Fruit fly (Drosophila melanogaster) whole organism, wandering third instar larva: ENCODE data around the gene CG31638.

ENCODE experiments used
- Abd-B ChIP-seq: fragments of >200 bp; optimal IDR thresholded peaks from 2 replicates; lab custom pipeline; 2017; ENCODE audit warnings: missing biosample characterization, missing genetic modification characterization
- CG32264 ChIP-seq: fragments of 200-800 bp; sonication (Bioruptor generic); optimal IDR thresholded peaks from 2 replicates; lab custom pipeline; 2016; ENCODE audit warnings: missing biosample characterization, missing genetic modification characterization
- CG9705 ChIP-seq: fragments of 200-800 bp; sonication (Bioruptor generic); optimal IDR thresholded peaks from 2 replicates; lab custom pipeline; 2018; ENCODE audit warnings: missing biosample characterization, mild to moderate bottlenecking, missing genetic modification characterization
- CrebA ChIP-seq: fragments of 200-800 bp; sonication (Bioruptor generic); optimal IDR thresholded peaks from 2 replicates; lab custom pipeline; 2016; ENCODE audit warnings: missing biosample characterization, mild to moderate bottlenecking, missing genetic modification characterization, borderline replicate concordance
- Dfd ChIP-seq: fragments of >200 bp; optimal IDR thresholded peaks from 2 replicates; lab custom pipeline; 2017; ENCODE audit warnings: missing biosample characterization, missing genetic modification characterization
- Dif ChIP-seq: fragments of 200-275, 200-300 bp; sonication (Bioruptor generic); optimal IDR thresholded peaks from 2 replicates; lab custom pipeline; 2018; ENCODE audit warnings: missing biosample characterization, missing genetic modification characterization; ENCODE audit not compliant: partially characterized antibody
- GATAd ChIP-seq: sonication (Bioruptor generic); optimal IDR thresholded peaks from 2 replicates; lab custom pipeline; 2016; ENCODE audit warnings: missing biosample characterization, missing genetic modification characterization
- HLH106 ChIP-seq: fragments of 200-800 bp; optimal IDR thresholded peaks from 3 replicates; lab custom pipeline; 2019; ENCODE audit warnings: missing biosample characterization, mild to moderate bottlenecking, missing genetic modification characterization, moderate library complexity
- Hnf4 ChIP-seq: fragments of 200-800 bp; sonication (Bioruptor generic); optimal IDR thresholded peaks from 2 replicates; lab custom pipeline; 2016; ENCODE audit warnings: missing biosample characterization, mild to moderate bottlenecking, missing genetic modification characterization
- Hr78 ChIP-seq: fragments of >200 bp; optimal IDR thresholded peaks from 2 replicates; lab custom pipeline; 2017; ENCODE audit warnings: missing biosample characterization, missing genetic modification characterization
- Hr83 ChIP-seq: fragments of 200-300 bp; sonication (Bioruptor generic); optimal IDR thresholded peaks from 2 replicates; lab custom pipeline; 2016; ENCODE audit warnings: missing biosample characterization, mild to moderate bottlenecking, missing genetic modification characterization, moderate library complexity; ENCODE audit not compliant: poor library complexity, severe bottlenecking
- Mio ChIP-seq: sonication (Bioruptor generic); optimal IDR thresholded peaks from 2 replicates; lab custom pipeline; 2016; ENCODE audit warnings: missing biosample characterization, missing genetic modification characterization
- Myc ChIP-seq: fragments of >200 bp; optimal IDR thresholded peaks from 2 replicates; lab custom pipeline; 2017
- OdsH ChIP-seq: fragments of 200-800 bp; sonication (Bioruptor generic); optimal IDR thresholded peaks from 2 replicates; lab custom pipeline; 2016; ENCODE audit warnings: missing biosample characterization, mild to moderate bottlenecking, missing genetic modification characterization
- Rel ChIP-seq, 2 experiments: fragments of 200-800 bp; sonication (Bioruptor generic) in 1 of 2; optimal IDR thresholded peaks; 2 replicates in 1 of 2; 3 replicates in 1 of 2; lab custom pipeline; 2016 to 2019; ENCODE audit warnings: mild to moderate bottlenecking in 2 of 2, missing biosample characterization in 2 of 2, missing genetic modification characterization in 2 of 2, moderate library complexity in 1 of 2
- Sp1 ChIP-seq: fragments of 200-800 bp; sonication (Bioruptor generic); optimal IDR thresholded peaks from 3 replicates; lab custom pipeline; 2019; ENCODE audit warnings: missing biosample characterization, mild to moderate bottlenecking, missing genetic modification characterization, moderate library complexity
- Vsx2 ChIP-seq: fragments of 200-300, 225-300 bp; sonication (Bioruptor generic); optimal IDR thresholded peaks from 2 replicates; lab custom pipeline; 2018; ENCODE audit warnings: missing biosample characterization, missing genetic modification characterization; ENCODE audit not compliant: partially characterized antibody
- br ChIP-seq: fragments of 200-800 bp; sonication (Bioruptor generic); optimal IDR thresholded peaks from 2 replicates; lab custom pipeline; 2016; ENCODE audit warnings: missing biosample characterization, missing genetic modification characterization
- brk ChIP-seq: fragments of 200-800 bp; sonication (Bioruptor generic); optimal IDR thresholded peaks from 2 replicates; lab custom pipeline; 2016; ENCODE audit warnings: missing biosample characterization, mild to moderate bottlenecking, missing genetic modification characterization
- dl ChIP-seq, 2 experiments: fragments of 175-275, 200-275 bp in 1 of 2; fragments of 200-275 bp in 1 of 2; sonication (Bioruptor generic); optimal IDR thresholded peaks; lab custom pipeline; 2018; ENCODE audit warnings: mild to moderate bottlenecking in 2 of 2, missing biosample characterization in 2 of 2, missing genetic modification characterization in 2 of 2, moderate library complexity in 2 of 2; ENCODE audit not compliant: partially characterized antibody in 2 of 2, insufficient read depth in 1 of 2
- dmrt93B ChIP-seq: fragments of 200-800 bp; sonication (Bioruptor generic); optimal IDR thresholded peaks from 2 replicates; lab custom pipeline; 2018; ENCODE audit warnings: missing biosample characterization, mild to moderate bottlenecking, missing genetic modification characterization
- dsf ChIP-seq: sonication (Bioruptor generic); optimal IDR thresholded peaks from 2 replicates; lab custom pipeline; 2016; ENCODE audit warnings: missing biosample characterization, missing genetic modification characterization, borderline replicate concordance
- ey ChIP-seq: fragments of 200-800 bp; sonication (Bioruptor generic); optimal IDR thresholded peaks from 2 replicates; lab custom pipeline; 2016; ENCODE audit warnings: missing biosample characterization, missing genetic modification characterization
- foxo ChIP-seq, 2 experiments: fragments of 200-800 bp; sonication (Bioruptor generic); optimal IDR thresholded peaks; 2 replicates in 1 of 2; 3 replicates in 1 of 2; lab custom pipeline; 2016 to 2017; ENCODE audit warnings: missing biosample characterization in 2 of 2, missing genetic modification characterization in 2 of 2
- fru ChIP-seq: fragments of 200-800 bp; sonication (Bioruptor generic); optimal IDR thresholded peaks from 3 replicates; lab custom pipeline; 2016; ENCODE audit warnings: missing biosample characterization, mild to moderate bottlenecking, missing genetic modification characterization
- h ChIP-seq: fragments of 200-800 bp; sonication (Bioruptor generic); optimal IDR thresholded peaks from 3 replicates; lab custom pipeline; 2016; ENCODE audit warnings: missing biosample characterization, mild to moderate bottlenecking, missing genetic modification characterization
- jim ChIP-seq: fragments of 175-275, 200-325 bp; sonication (Bioruptor generic); optimal IDR thresholded peaks from 2 replicates; lab custom pipeline; 2016; ENCODE audit warnings: missing biosample characterization, mild to moderate bottlenecking, missing genetic modification characterization
- lola ChIP-seq: fragments of >200 bp; optimal IDR thresholded peaks from 2 replicates; lab custom pipeline; 2017; ENCODE audit warnings: missing biosample characterization, missing genetic modification characterization
- pan ChIP-seq: fragments of >200 bp; optimal IDR thresholded peaks from 2 replicates; lab custom pipeline; 2017
- psq ChIP-seq: fragments of 200-800 bp; sonication (Bioruptor generic); optimal IDR thresholded peaks from 3 replicates; lab custom pipeline; 2017; ENCODE audit warnings: missing biosample characterization, mild to moderate bottlenecking, missing genetic modification characterization, moderate library complexity
- rgr ChIP-seq: fragments of 200-800 bp; sonication (Bioruptor generic); optimal IDR thresholded peaks from 3 replicates; lab custom pipeline; 2016; ENCODE audit warnings: missing biosample characterization, mild to moderate bottlenecking, missing genetic modification characterization
- sage ChIP-seq: fragments of 200-800 bp; sonication (Bioruptor generic); optimal IDR thresholded peaks from 2 replicates; lab custom pipeline; 2016; ENCODE audit warnings: missing biosample characterization, mild to moderate bottlenecking, missing genetic modification characterization
- sv ChIP-seq: fragments of 200-800 bp; sonication (Bioruptor generic); optimal IDR thresholded peaks from 3 replicates; lab custom pipeline; 2016; ENCODE audit warnings: missing biosample characterization, missing genetic modification characterization
- tai ChIP-seq: sonication (Bioruptor generic); optimal IDR thresholded peaks from 2 replicates; lab custom pipeline; 2016; ENCODE audit warnings: missing biosample characterization, missing genetic modification characterization
- usp ChIP-seq: fragments of >200 bp; optimal IDR thresholded peaks from 2 replicates; lab custom pipeline; 2017; ENCODE audit warnings: missing biosample characterization, missing genetic modification characterization
- woc ChIP-seq: sonication (Bioruptor generic); optimal IDR thresholded peaks from 2 replicates; lab custom pipeline; 2016; ENCODE audit warnings: missing biosample characterization, mild to moderate bottlenecking, missing genetic modification characterization

The CG31638 gene

DNA sequence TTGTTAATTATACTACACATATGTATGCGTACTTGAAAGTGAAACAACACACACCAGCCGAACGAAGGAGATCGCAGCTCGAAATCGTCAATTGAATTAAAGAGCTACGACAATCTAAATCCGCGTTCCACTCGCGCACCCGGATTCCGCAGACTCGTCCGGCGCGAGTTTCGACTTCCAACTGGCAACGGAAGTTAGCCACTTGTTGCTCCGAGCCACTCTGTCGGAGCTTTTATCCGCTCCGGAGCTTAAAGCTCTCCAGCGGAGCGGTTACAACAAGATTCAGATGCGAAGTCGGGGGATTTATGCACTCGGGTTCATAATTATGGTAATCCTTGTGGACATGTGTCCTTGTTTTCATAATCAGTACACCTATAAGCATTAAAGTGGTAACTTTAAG is 25.4 kb upstream of the CG31638 start, which contains the start of gene Rchy1:
Gene Rchy1, minus strand, starts transcription at position 173 of the 400 bp plus-strand sequence.
- TF ChIP-seq sv (GFP tag; lab: Kevin White, UChicago) (no peak), Rel (GFP tag; optimal IDR thresholded peaks at IDR 0.05; lab: Kevin White, UChicago) (no peak), Rel (tag; optimal IDR thresholded peaks at IDR 0.05; lab: Kevin White, UChicago) (peak; percentile 79), CG32264 (GFP tag; lab: Kevin White, UChicago) (no peak), rgr (peak; percentile 49), Hnf4 (GFP tag; lab: Kevin White, UChicago) (no peak), Hr83 (peak; percentile 45), h (GFP tag; lab: Kevin White, UChicago) (peak; percentile 35), Abd-B (GFP tag; lab: Kevin White, UChicago) (no peak), Dif (GFP tag; lab: Kevin White, UChicago) (no peak), HLH106 (tag; lab: Kevin White, UChicago) (no peak)

- TF ChIP-seq rgr (peak; percentile 28), h (GFP tag; lab: Kevin White, UChicago) (peak; percentile 8), CrebA (no peak), Sp1 (no peak), Rel (GFP tag; optimal IDR thresholded peaks at IDR 0.05; lab: Kevin White, UChicago) (no peak), Rel (tag; optimal IDR thresholded peaks at IDR 0.05; lab: Kevin White, UChicago) (peak; percentile 0), GATAd (GFP tag; lab: Kevin White, UChicago) (no peak), sv (GFP tag; lab: Kevin White, UChicago) (no peak), Vsx2 (GFP tag; lab: Kevin White, UChicago) (no peak), ey (GFP tag; lab: Kevin White, UChicago) (no peak), tai (GFP tag; lab: Kevin White, UChicago) (no peak), dl (GFP tag; optimal IDR thresholded peaks at IDR 0.05; lab: Kevin White, UChicago; ENCODE audit: insufficient read depth in 1 of 2, partially characterized antibody in 2 of 2) (no peak), psq (GFP tag; lab: Kevin White, UChicago) (no peak), Dfd (GFP tag; lab: Kevin White, UChicago) (no peak), sage (GFP tag; lab: Kevin White, UChicago) (no peak), CG32264 (GFP tag; lab: Kevin White, UChicago) (no peak)
Measured at dm6 chr2L:6467509-6467908, 23.4 kb upstream of the CG31638 start, which contains the start of gene HemK1. Gene HemK1 (minus strand): TSS chr2L:6467698.

DNA sequence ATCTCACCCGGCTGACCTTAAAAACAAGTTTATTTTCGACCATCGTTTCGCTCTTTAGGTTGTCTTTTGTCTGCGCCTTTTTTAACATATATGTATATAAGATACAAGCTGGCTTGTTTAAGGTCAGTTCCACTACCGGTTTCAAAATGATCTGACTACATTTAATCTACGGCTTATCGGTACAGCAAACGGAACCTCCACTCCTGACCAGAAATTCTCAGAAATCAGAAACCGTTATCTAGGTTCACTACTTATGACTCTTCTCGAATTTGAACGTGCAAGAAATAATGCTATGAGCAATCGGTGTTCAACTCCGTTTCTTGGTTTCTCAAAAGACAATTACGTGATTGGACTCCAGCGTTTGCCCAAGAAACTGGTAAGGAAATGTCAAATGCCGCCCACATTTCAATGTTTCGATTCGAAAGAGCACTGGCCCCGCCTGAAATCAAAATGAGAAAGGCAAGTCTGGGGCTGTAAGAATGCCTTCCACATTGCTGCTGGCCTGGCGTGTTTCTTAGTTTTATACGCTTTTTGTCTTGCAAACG is 20.7 kb upstream of the CG31638 start:
- TF ChIP-seq h (GFP tag; lab: Kevin White, UChicago): no peak
- no peak for TF ChIP-seq Mio (GFP tag; lab: Kevin White, UChicago)
- no peak for TF ChIP-seq rgr

DNA sequence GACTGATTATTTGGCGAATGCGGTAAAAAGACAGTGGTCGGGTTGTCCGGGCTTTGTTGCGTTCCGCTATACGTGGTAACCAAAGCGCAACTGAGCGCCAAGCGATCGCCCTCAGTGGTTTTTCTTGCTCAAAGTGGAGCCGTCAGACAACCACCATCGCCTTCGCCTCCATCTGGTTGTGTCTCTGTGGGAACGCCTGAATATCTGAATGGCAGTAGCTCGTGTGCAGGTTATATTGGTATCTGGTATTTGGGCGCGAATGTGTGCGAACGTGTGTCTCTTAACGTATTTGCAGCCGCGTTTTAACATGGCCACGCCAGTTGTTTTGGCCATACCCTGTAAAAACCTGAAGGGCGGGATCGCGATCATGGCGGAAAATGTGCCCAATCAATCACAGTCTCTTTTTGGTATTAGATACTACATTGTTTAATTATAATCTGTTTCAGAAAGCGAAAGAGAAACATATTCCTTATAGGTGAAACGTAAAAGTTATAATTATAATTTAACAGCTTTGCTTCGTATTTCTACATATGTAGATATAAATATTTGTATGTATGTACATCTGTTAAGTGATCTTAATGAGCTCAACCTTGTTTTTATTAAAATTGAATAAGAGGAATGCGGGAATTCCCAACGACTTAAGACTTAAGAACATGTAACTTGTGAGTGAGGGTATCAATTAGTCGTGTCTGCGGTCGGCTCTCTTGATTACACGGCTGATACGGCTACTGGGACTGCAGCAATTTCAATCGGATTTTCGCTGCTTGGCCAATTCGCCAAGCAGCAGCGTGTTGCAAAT is 18.7 kb upstream of the CG31638 start:
- no peak for TF ChIP-seq usp (GFP tag; lab: Kevin White, UChicago)
- no peak for TF ChIP-seq lola (GFP tag; lab: Kevin White, UChicago)
- TF ChIP-seq Myc (lab: Kevin White, UChicago): no peak
- TF ChIP-seq GATAd (GFP tag; lab: Kevin White, UChicago): no peak
- TF ChIP-seq HLH106 (tag; lab: Kevin White, UChicago): peak; percentile 19
- peak; percentile 58 for TF ChIP-seq h (GFP tag; lab: Kevin White, UChicago)
- TF ChIP-seq br (GFP tag; lab: Kevin White, UChicago): peak; percentile 30
- TF ChIP-seq ey (GFP tag; lab: Kevin White, UChicago): peak; percentile 42
- no peak for TF ChIP-seq Hr78
- no peak for TF ChIP-seq Mio (GFP tag; lab: Kevin White, UChicago)
- no peak for TF ChIP-seq brk (GFP tag; lab: Kevin White, UChicago)
- TF ChIP-seq foxo (GFP tag; optimal IDR thresholded peaks at IDR 0.05; lab: Kevin White, UChicago): peak in 1 of 2 experiments; percentile 46
- TF ChIP-seq rgr: no peak
- TF ChIP-seq tai (GFP tag; lab: Kevin White, UChicago): no peak
- no peak for TF ChIP-seq dmrt93B
- TF ChIP-seq fru (GFP tag; lab: Kevin White, UChicago): peak; percentile 50
- peak; percentile 38 for TF ChIP-seq OdsH (GFP tag; lab: Kevin White, UChicago)
- no peak for TF ChIP-seq Dfd (GFP tag; lab: Kevin White, UChicago)
- TF ChIP-seq psq (GFP tag; lab: Kevin White, UChicago): peak; percentile 13
- no peak for TF ChIP-seq sage (GFP tag; lab: Kevin White, UChicago)
- TF ChIP-seq CrebA: no peak
- TF ChIP-seq pan (lab: Kevin White, UChicago): peak; percentile 44
- TF ChIP-seq Sp1: peak; percentile 22
- TF ChIP-seq Abd-B (GFP tag; lab: Kevin White, UChicago): no peak
- no peak for TF ChIP-seq Hr83
- TF ChIP-seq dl (GFP tag; optimal IDR thresholded peaks at IDR 0.05; lab: Kevin White, UChicago; ENCODE audit: insufficient read depth in 1 of 2, partially characterized antibody in 2 of 2): no peak
- no peak for TF ChIP-seq CG9705 (GFP tag; lab: Kevin White, UChicago)
- peak; percentile 34 for TF ChIP-seq Dif (GFP tag; lab: Kevin White, UChicago)
- no peak for TF ChIP-seq jim
- TF ChIP-seq dsf (GFP tag; lab: Kevin White, UChicago): no peak
- peak; percentile 60 for TF ChIP-seq woc (GFP tag; lab: Kevin White, UChicago)
- TF ChIP-seq Hnf4 (GFP tag; lab: Kevin White, UChicago): peak; percentile 8
- no peak for TF ChIP-seq Rel (GFP tag; optimal IDR thresholded peaks at IDR 0.05; lab: Kevin White, UChicago)
- TF ChIP-seq Rel (tag; optimal IDR thresholded peaks at IDR 0.05; lab: Kevin White, UChicago): peak; percentile 86
- no peak for TF ChIP-seq CG32264 (GFP tag; lab: Kevin White, UChicago)
